Worm (Caenorhabditis elegans): Measurements from ENCODE around the gene hic-1.

ce11 chrX:6572987-6573386 lies 25.6 kb downstream of the hic-1 start:
- TF ChIP-seq hmg-1.2 (GFP tag; IDR thresholded peaks at IDR 0.05): no peak
- TF ChIP-seq nfya-1 (tag; optimal IDR thresholded peaks at IDR 0.05; ENCODE audit: borderline replicate concordance, insufficient read depth): no peak
- no peak for TF ChIP-seq B0261.1 (tag; optimal IDR thresholded peaks at IDR 0.05)
- TF ChIP-seq let-526 (GFP tag; IDR thresholded peaks at IDR 0.05): no peak
- TF ChIP-seq ceh-27 (GFP tag; optimal IDR thresholded peaks at IDR 0.05): no peak
- no peak for TF ChIP-seq T26A5.8 (tag; optimal IDR thresholded peaks at IDR 0.05)
- no peak for TF ChIP-seq fkh-3 (tag; optimal IDR thresholded peaks at IDR 0.05)
- no peak for TF ChIP-seq snpc-4 (GFP tag; optimal IDR thresholded peaks at IDR 0.05)
- no peak for TF ChIP-seq snpc-4 (tag; optimal IDR thresholded peaks at IDR 0.05)
- TF ChIP-seq F49E8.2 (tag; optimal IDR thresholded peaks at IDR 0.05; ENCODE audit: insufficient read depth): no peak
